Worm (Caenorhabditis elegans) whole organism, early embryonic: ENCODE measurements around the gene knl-1.

Experiments used
- B0310.2 ChIP-seq: sonication (generic microtip); optimal IDR thresholded peaks from 2 replicates; lab custom pipeline; 2016; ENCODE audit warnings: mild to moderate bottlenecking, missing genetic modification characterization, missing compliant biosample characterization
- aly-1 ChIP-seq: sonication (generic microtip); optimal IDR thresholded peaks from 2 replicates; lab custom pipeline; 2016; ENCODE audit warnings: missing genetic modification characterization, missing compliant biosample characterization
- ama-1 ChIP-seq: fragments of 150-350 bp; optimal IDR thresholded peaks from 2 replicates; lab custom pipeline; 2014
- ceh-36 ChIP-seq: sonication (generic microtip); optimal IDR thresholded peaks from 2 replicates; lab custom pipeline; 2016; ENCODE audit warnings: missing genetic modification characterization, inconsistent platforms, missing compliant biosample characterization
- ets-7 ChIP-seq: sonication (generic microtip); optimal IDR thresholded peaks from 2 replicates; lab custom pipeline; 2016; ENCODE audit warnings: missing genotype, missing genetic modification characterization, missing compliant biosample characterization
- flt-1 ChIP-seq: fragments of 200-800 bp; sonication (Bioruptor generic); IDR thresholded peaks from 2 replicates; pipeline ENCODE4 v1.3.6; 2022; ENCODE audit warnings: missing genetic modification characterization, missing compliant biosample characterization
- hmg-4 ChIP-seq: fragments of 200-800 bp; sonication (Bioruptor generic); optimal IDR thresholded peaks from 2 replicates; lab custom pipeline; 2018; ENCODE audit warnings: mild to moderate bottlenecking, missing genetic modification characterization, missing compliant biosample characterization
- hnd-1 ChIP-seq: sonication (generic microtip); optimal IDR thresholded peaks from 2 replicates; lab custom pipeline; 2016; ENCODE audit warnings: missing genetic modification characterization, missing compliant biosample characterization
- sea-1 ChIP-seq: fragments of 200-800 bp; sonication (Bioruptor generic); conservative IDR thresholded peaks from 2 replicates; pipeline ENCODE4 v1.3.6; 2022; ENCODE audit warnings: missing genetic modification characterization, missing compliant biosample characterization
- tbx-11 ChIP-seq: fragments of 200-800 bp; sonication (Bioruptor generic); IDR thresholded peaks from 2 replicates; pipeline ENCODE4 v1.3.6; 2022; ENCODE audit warnings: missing genetic modification characterization, missing compliant biosample characterization
- tbx-37 ChIP-seq: fragments of 200-800 bp; sonication (Bioruptor generic); conservative IDR thresholded peaks from 2 replicates; pipeline ENCODE4 v1.3.6; 2022; ENCODE audit warnings: missing genetic modification reagents, missing genetic modification characterization, missing compliant biosample characterization
- tra-4 ChIP-seq: sonication (generic microtip); optimal IDR thresholded peaks from 2 replicates; lab custom pipeline; 2017; ENCODE audit warnings: missing genetic modification characterization, missing compliant biosample characterization

- TF ChIP-seq tbx-11 (GFP tag; lab: Robert Waterston, UW) (no peak), flt-1 (GFP tag; lab: Robert Waterston, UW) (no peak), hnd-1 (no peak), hmg-4 (no peak), ama-1 (lab: Kevin White, UChicago) (no peak), tbx-37 (GFP tag; lab: Robert Waterston, UW) (no peak), ets-7 (tag; lab: Kevin White, UChicago) (no peak), sea-1 (no peak), ceh-36 (tag; lab: Kevin White, UChicago) (no peak), aly-1 (tag; lab: Kevin White, UChicago) (no peak), B0310.2 (tag; lab: Kevin White, UChicago) (no peak), tra-4 (tag; lab: Kevin White, UChicago) (no peak)
Observed at ce11 chrIII:8240247-8240646, 10.2 kb upstream of the knl-1 start.
